Worm (Caenorhabditis elegans): Measurements from ENCODE around the gene fbxb-87.
A peak's percentile ranks its signal among the peaks of the same experiment; 100 is the strongest.

fbxb-87 gene

DNA sequence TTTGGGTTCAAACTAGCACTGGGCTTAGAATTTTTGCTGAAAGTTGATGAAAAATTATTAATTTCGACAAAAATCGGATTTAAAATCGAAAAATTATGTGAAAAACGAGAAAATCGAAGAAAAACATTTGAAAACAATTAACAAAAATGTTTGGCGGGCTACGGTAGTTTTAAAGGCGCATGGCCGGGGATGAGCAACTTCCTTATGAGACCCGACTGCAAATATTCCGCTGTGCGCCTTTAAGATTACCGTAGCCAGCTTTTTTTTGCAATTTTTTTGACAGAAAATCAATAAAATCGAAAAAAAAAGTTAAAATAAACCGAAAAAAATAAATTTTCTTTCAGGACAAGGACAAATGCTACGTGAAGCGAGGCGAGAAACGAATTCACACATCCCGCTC, 16.8 kb upstream of the fbxb-87 start:
- no peak for TF ChIP-seq nhr-76 (tag; optimal IDR thresholded peaks at IDR 0.05)
- TF ChIP-seq tbx-8 (GFP tag; optimal IDR thresholded peaks at IDR 0.05) = no peak
- no peak for TF ChIP-seq unc-62 (GFP tag; optimal IDR thresholded peaks at IDR 0.05)
- no peak for TF ChIP-seq unc-39 (tag; optimal IDR thresholded peaks at IDR 0.05)
- TF ChIP-seq ham-2 (GFP tag; optimal IDR thresholded peaks at IDR 0.05) = no peak
- TF ChIP-seq flh-1 (GFP tag; optimal IDR thresholded peaks at IDR 0.05) = no peak
- TF ChIP-seq mls-2 (tag; optimal IDR thresholded peaks at IDR 0.05) = no peak
- no peak for TF ChIP-seq bed-3 (GFP tag; optimal IDR thresholded peaks at IDR 0.05)
- no peak for TF ChIP-seq unc-120 (tag; optimal IDR thresholded peaks at IDR 0.05; ENCODE audit: poor library complexity, severe bottlenecking)
- no peak for TF ChIP-seq elt-1 (tag; optimal IDR thresholded peaks at IDR 0.05; ENCODE audit: borderline replicate concordance, insufficient read depth)
- TF ChIP-seq lsy-2 (tag; optimal IDR thresholded peaks at IDR 0.05) = no peak
- TF ChIP-seq sptf-1 (tag; optimal IDR thresholded peaks at IDR 0.05) = no peak
- TF ChIP-seq drap-1 (GFP tag; optimal IDR thresholded peaks at IDR 0.05) = no peak
- TF ChIP-seq sem-2 (GFP tag; optimal IDR thresholded peaks at IDR 0.05) = no peak
- TF ChIP-seq M03D4.4 (tag; optimal IDR thresholded peaks at IDR 0.05) = no peak
- TF ChIP-seq nhr-28 (tag; optimal IDR thresholded peaks at IDR 0.05) = no peak
- no peak for TF ChIP-seq nhr-2 (tag; optimal IDR thresholded peaks at IDR 0.05)
- TF ChIP-seq mep-1 (tag; optimal IDR thresholded peaks at IDR 0.05) = no peak

DNA sequence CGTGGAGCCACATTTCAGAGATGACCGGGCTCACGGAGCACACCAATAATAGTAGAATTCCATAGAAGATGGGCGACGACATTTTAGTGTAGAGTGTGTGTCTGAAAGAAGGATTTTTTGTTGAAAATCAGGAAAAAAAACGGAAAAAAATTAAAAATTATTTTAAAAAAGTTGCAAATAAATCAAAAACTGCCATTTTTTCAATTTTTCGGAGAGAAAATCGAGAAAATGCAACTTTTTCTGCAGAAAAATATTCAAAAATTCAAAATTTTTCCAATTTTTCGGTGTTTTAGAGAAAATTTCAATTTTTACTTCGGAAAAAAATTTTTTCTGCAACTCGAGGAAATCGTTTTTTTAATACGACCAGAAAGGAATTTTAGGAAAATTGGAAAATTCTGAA, 14.2 kb upstream of the fbxb-87 start, which contains the start of gene C44B9.3:
TSS of gene C44B9.3 (minus strand) at position 101 of the 400 bp plus-strand sequence.
- no peak for TF ChIP-seq blmp-1 (tag; optimal IDR thresholded peaks at IDR 0.05)
- TF ChIP-seq ceh-43 (GFP tag; optimal IDR thresholded peaks at IDR 0.05) = no peak
- no peak for TF ChIP-seq mab-5 (tag; optimal IDR thresholded peaks at IDR 0.05)
- no peak for TF ChIP-seq unc-39 (tag; optimal IDR thresholded peaks at IDR 0.05)
- no peak for TF ChIP-seq snpc-4 (tag; optimal IDR thresholded peaks at IDR 0.05)
- TF ChIP-seq ham-2 (GFP tag; optimal IDR thresholded peaks at IDR 0.05) = no peak
- no peak for TF ChIP-seq unc-120 (tag; optimal IDR thresholded peaks at IDR 0.05; ENCODE audit: poor library complexity, severe bottlenecking)
- no peak for TF ChIP-seq cnd-1 (tag; optimal IDR thresholded peaks at IDR 0.05)
- no peak for TF ChIP-seq lin-13 (tag; optimal IDR thresholded peaks at IDR 0.05)
- TF ChIP-seq M03D4.4 (tag; optimal IDR thresholded peaks at IDR 0.05) = no peak
- no peak for TF ChIP-seq zip-8 (tag; optimal IDR thresholded peaks at IDR 0.05)
- TF ChIP-seq lin-32 (GFP tag; optimal IDR thresholded peaks at IDR 0.05) = no peak
- TF ChIP-seq nhr-237 (tag; optimal IDR thresholded peaks at IDR 0.05) = no peak

- no peak for TF ChIP-seq lin-32 (GFP tag; optimal IDR thresholded peaks at IDR 0.05)
- no peak for TF ChIP-seq unc-120 (tag; optimal IDR thresholded peaks at IDR 0.05; ENCODE audit: poor library complexity, severe bottlenecking)
Measured at ce11 chrIII:10881462-10881861, 12.9 kb upstream of the fbxb-87 start, which contains the start of gene athp-1. Gene athp-1 (plus strand): TSS chrIII:10881766.

DNA sequence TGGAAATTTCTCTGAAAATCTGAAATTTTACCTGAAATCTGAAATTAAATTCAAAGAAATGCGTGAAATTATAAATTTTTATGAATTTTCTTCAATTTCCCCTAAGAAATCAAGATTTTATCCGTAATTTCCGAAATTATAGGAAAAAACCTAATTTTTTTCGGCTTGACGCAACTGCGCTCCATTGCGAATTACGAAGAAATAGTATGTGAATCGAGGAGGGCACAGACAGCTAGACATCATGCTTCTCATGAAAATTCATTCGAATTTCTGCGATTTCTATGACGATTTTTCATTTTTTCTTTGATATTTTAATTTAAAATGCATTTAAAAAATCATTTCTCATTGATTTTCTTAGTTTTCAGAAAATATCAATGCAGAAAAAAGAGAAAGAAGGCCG, 12.3 kb upstream of the fbxb-87 start:
- TF ChIP-seq ces-1 (GFP tag; optimal IDR thresholded peaks at IDR 0.05) (peak; percentile 77), elt-3 (tag; optimal IDR thresholded peaks at IDR 0.05) (no peak), pha-4 (tag; optimal IDR thresholded peaks at IDR 0.05) (peak; percentile 52), M03D4.4 (tag; optimal IDR thresholded peaks at IDR 0.05) (peak; percentile 7), elt-1 (tag; optimal IDR thresholded peaks at IDR 0.05; ENCODE audit: borderline replicate concordance, insufficient read depth) (no peak), lsy-2 (tag; optimal IDR thresholded peaks at IDR 0.05) (peak; percentile 24), mep-1 (tag; optimal IDR thresholded peaks at IDR 0.05) (peak; percentile 26), lin-13 (tag; optimal IDR thresholded peaks at IDR 0.05) (peak; percentile 47), hlh-1 (tag; optimal IDR thresholded peaks at IDR 0.05) (no peak)

- no peak for TF ChIP-seq pha-4 (tag; optimal IDR thresholded peaks at IDR 0.05)
- TF ChIP-seq cnd-1 (tag; optimal IDR thresholded peaks at IDR 0.05) = no peak
- no peak for TF ChIP-seq ceh-83 (GFP tag; optimal IDR thresholded peaks at IDR 0.05)
- TF ChIP-seq sem-2 (GFP tag; optimal IDR thresholded peaks at IDR 0.05) = no peak
- TF ChIP-seq ceh-39 (tag; optimal IDR thresholded peaks at IDR 0.05) = no peak
Measured at ce11 chrIII:10888824-10889223, 5.5 kb upstream of the fbxb-87 start.

All from whole organism, mixed stage, embryonic.